Fruit fly (Drosophila melanogaster) whole organism, pupa: Measurements from ENCODE around the gene Prim2.

Source experiments
- CG14655 ChIP-seq: fragments of 200-800 bp; sonication (Bioruptor generic); optimal IDR thresholded peaks from 3 replicates; lab custom pipeline; 2017; ENCODE audit warnings: mild to moderate bottlenecking, missing biosample characterization, missing genetic modification reagents, missing genetic modification characterization
- CG17806 ChIP-seq: fragments of 200-800 bp; sonication (Bioruptor generic); optimal IDR thresholded peaks from 2 replicates; lab custom pipeline; 2018; ENCODE audit warnings: missing biosample characterization, mild to moderate bottlenecking, missing genetic modification characterization, moderate library complexity
- CG8301 ChIP-seq: fragments of 200-800 bp; sonication (Bioruptor generic); optimal IDR thresholded peaks from 2 replicates; lab custom pipeline; 2018; ENCODE audit warnings: missing biosample characterization, mild to moderate bottlenecking, missing genetic modification characterization
- CG9948 ChIP-seq: fragments of 200-800 bp; sonication (Bioruptor generic); optimal IDR thresholded peaks from 2 replicates; lab custom pipeline; 2018; ENCODE audit warnings: missing biosample characterization, mild to moderate bottlenecking, missing genetic modification characterization, moderate library complexity
- Pif1B ChIP-seq: fragments of 200-800 bp; sonication (Bioruptor generic); optimal IDR thresholded peaks from 3 replicates; lab custom pipeline; 2016; ENCODE audit warnings: missing biosample characterization, missing genetic modification characterization
- gl ChIP-seq: fragments of 200-800 bp; sonication (Bioruptor generic); optimal IDR thresholded peaks from 2 replicates; lab custom pipeline; 2018; ENCODE audit warnings: missing biosample characterization, mild to moderate bottlenecking, missing genetic modification characterization

DNA sequence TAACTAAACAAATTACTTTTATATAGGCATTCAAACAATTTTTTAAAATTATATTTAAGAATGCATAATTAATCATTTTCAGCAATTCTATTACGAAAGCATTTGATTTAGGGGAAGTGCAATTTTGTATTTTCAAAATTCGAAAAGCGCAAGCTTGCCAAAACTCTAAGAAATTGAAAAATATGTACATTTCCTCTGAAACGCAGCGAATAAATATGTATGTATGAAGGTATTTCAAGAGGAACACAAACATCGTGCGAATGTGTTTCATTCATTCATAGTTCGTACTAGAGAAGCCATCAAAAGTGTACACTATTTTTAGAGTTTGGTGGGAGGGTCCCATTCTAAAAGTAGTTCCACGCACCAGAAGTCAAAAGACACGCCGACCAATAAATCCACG lies 8.6 kb upstream of the Prim2 start, which contains the start of gene CG13247:
- TF ChIP-seq CG8301, result no peak
- TF ChIP-seq Pif1B (GFP tag; lab: Kevin White, UChicago), result no peak
- no peak for TF ChIP-seq CG9948
- TF ChIP-seq CG14655 (GFP tag; lab: Kevin White, UChicago), result no peak
- TF ChIP-seq gl, result no peak
- no peak for TF ChIP-seq CG17806 (tag; lab: Kevin White, UChicago)
